Fruit fly (Drosophila melanogaster) whole organism, adult: ENCODE measurements around the gene Dic1.

Experiments used
- CG33017 ChIP-seq: fragments of 200-800 bp; sonication (Bioruptor generic); optimal IDR thresholded peaks from 2 replicates; lab custom pipeline; 2018; ENCODE audit warnings: missing biosample characterization, mild to moderate bottlenecking, missing genetic modification characterization, moderate library complexity
- CG7045 ChIP-seq: fragments of 200-800 bp; sonication (Bioruptor generic); optimal IDR thresholded peaks from 2 replicates; lab custom pipeline; 2017; ENCODE audit warnings: missing biosample characterization, mild to moderate bottlenecking, missing genetic modification characterization
- Crg-1 ChIP-seq: fragments of 200-800 bp; sonication (Bioruptor generic); optimal IDR thresholded peaks from 2 replicates; lab custom pipeline; 2016; ENCODE audit warnings: missing biosample characterization, missing genetic modification characterization
- Hr96 ChIP-seq: fragments of 200-800 bp; sonication (Bioruptor generic); optimal IDR thresholded peaks from 2 replicates; lab custom pipeline; 2016; ENCODE audit warnings: missing biosample characterization, missing genetic modification characterization
- bab1 ChIP-seq: fragments of 200-800 bp; sonication (Bioruptor generic); optimal IDR thresholded peaks from 3 replicates; lab custom pipeline; 2019; ENCODE audit warnings: missing biosample characterization, mild to moderate bottlenecking, missing genetic modification characterization, moderate library complexity
- cic ChIP-seq: fragments of 200-800 bp; sonication (Bioruptor generic); optimal IDR thresholded peaks from 2 replicates; lab custom pipeline; 2017; ENCODE audit warnings: missing biosample characterization, mild to moderate bottlenecking, missing genetic modification characterization, moderate library complexity
- tj ChIP-seq: fragments of 200-800 bp; sonication (Bioruptor generic); optimal IDR thresholded peaks from 3 replicates; lab custom pipeline; 2017; ENCODE audit warnings: missing biosample characterization, mild to moderate bottlenecking, missing genetic modification characterization, moderate library complexity

DNA sequence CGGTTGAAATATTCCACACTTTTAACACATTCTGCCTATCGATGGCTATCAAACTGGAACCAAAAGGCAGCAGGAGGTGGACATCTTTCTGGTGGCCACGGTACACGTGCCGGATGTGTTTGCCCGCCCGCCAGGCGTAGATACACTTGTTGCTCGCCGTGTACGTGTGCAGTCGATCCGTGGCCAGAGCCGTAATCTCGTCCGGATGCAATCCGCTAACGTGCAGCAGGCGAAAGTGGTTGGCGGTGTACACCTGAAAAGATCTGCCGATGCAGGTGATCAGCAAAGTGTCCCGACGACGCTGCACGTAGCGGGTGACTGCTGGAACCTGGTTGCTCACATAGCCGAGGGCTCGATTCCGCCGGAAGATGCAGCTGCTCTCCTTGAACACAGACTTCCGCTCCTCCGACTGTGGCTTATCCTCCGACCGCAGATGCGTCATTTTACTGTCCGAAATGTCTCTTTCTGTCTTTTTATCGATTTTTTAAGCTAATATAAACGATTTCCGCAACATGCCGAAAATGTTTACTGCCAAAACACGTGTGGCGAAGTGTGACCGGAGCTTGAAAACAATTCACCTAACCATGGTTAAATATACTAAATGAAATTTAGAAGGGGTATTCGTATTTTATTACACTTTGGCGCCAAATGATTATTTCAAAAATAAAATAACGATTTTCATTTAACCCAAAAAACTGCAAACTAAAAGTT, 23.6 kb downstream of the Dic1 start, which contains the start of gene CG9799:
- TF ChIP-seq Crg-1 (GFP tag; lab: Kevin White, UChicago), result no peak
- no peak for TF ChIP-seq CG33017
- TF ChIP-seq Hr96 (GFP tag; lab: Kevin White, UChicago), result no peak
- no peak for TF ChIP-seq tj (GFP tag; lab: Kevin White, UChicago)
- no peak for TF ChIP-seq cic (GFP tag; lab: Kevin White, UChicago)
- TF ChIP-seq bab1 (GFP tag; lab: Kevin White, UChicago), result peak; percentile 26
- no peak for TF ChIP-seq CG7045
